Fruit fly (Drosophila melanogaster) whole organism, prepupa: Measurements from ENCODE around the gene CG16824.
A peak's percentile ranks its signal among the peaks of the same experiment; 100 is the strongest.

Source experiments
- Blimp-1 ChIP-seq: fragments of 200-800 bp; sonication (Bioruptor generic); optimal IDR thresholded peaks from 3 replicates; lab custom pipeline; 2017; ENCODE audit warnings: missing biosample characterization, missing genetic modification characterization, mild to moderate bottlenecking, moderate library complexity, missing genetic modification reagents
- CG10631 ChIP-seq: fragments of 200-800 bp; sonication (Bioruptor generic); optimal IDR thresholded peaks from 2 replicates; lab custom pipeline; 2016; ENCODE audit warnings: missing biosample characterization, missing genetic modification characterization
- CG11294 ChIP-seq: fragments of 200-800 bp; sonication (Bioruptor generic); IDR thresholded peaks from 2 replicates; pipeline ENCODE4 v1.3.6; 2022; ENCODE audit warnings: missing biosample characterization, missing genetic modification characterization
- CG11762 ChIP-seq: fragments of 200-800 bp; sonication (Bioruptor generic); optimal IDR thresholded peaks from 3 replicates; lab custom pipeline; 2016; ENCODE audit warnings: missing biosample characterization, missing genetic modification characterization; ENCODE audit not compliant: insufficient read depth
- CG11902 ChIP-seq: fragments of 200-800 bp; sonication (Bioruptor generic); optimal IDR thresholded peaks from 3 replicates; lab custom pipeline; 2016; ENCODE audit warnings: missing biosample characterization, missing genetic modification characterization
- CG1621 ChIP-seq: fragments of 200-800 bp; sonication (Bioruptor generic); optimal IDR thresholded peaks from 3 replicates; lab custom pipeline; 2018; ENCODE audit warnings: missing biosample characterization, mild to moderate bottlenecking, missing genetic modification characterization
- CG16779 ChIP-seq: fragments of 200-800 bp; sonication (Bioruptor generic); optimal IDR thresholded peaks from 3 replicates; lab custom pipeline; 2017; ENCODE audit warnings: missing biosample characterization, mild to moderate bottlenecking, missing genetic modification characterization
- CG3032 ChIP-seq: fragments of 200-800 bp; optimal IDR thresholded peaks from 2 replicates; lab custom pipeline; 2019; ENCODE audit warnings: missing biosample characterization, mild to moderate bottlenecking, missing genetic modification characterization, moderate library complexity
- CG31627 ChIP-seq: fragments of 200-800 bp; sonication (Bioruptor generic); optimal IDR thresholded peaks from 3 replicates; lab custom pipeline; 2016; ENCODE audit warnings: missing biosample characterization, missing genetic modification characterization
- CG32006 ChIP-seq: fragments of 200-800 bp; sonication (Bioruptor generic); optimal IDR thresholded peaks from 3 replicates; lab custom pipeline; 2017; ENCODE audit warnings: missing biosample characterization, mild to moderate bottlenecking, missing genetic modification characterization
- CG34406 ChIP-seq: fragments of 200-800 bp; sonication (Bioruptor generic); optimal IDR thresholded peaks from 3 replicates; lab custom pipeline; 2016; ENCODE audit warnings: missing biosample characterization, missing genetic modification characterization
- CG3919 ChIP-seq: fragments of 200-800 bp; sonication (Bioruptor generic); optimal IDR thresholded peaks from 3 replicates; lab custom pipeline; 2016; ENCODE audit warnings: missing biosample characterization, missing genetic modification characterization
- CG4318 ChIP-seq: fragments of 200-800 bp; sonication (Bioruptor generic); optimal IDR thresholded peaks from 3 replicates; lab custom pipeline; 2017; ENCODE audit warnings: missing biosample characterization, mild to moderate bottlenecking, missing genetic modification characterization
- CG6163 ChIP-seq: fragments of 200-800 bp; sonication (Bioruptor generic); IDR thresholded peaks from 3 replicates; pipeline ENCODE4 v1.3.6; 2022; ENCODE audit warnings: missing biosample characterization, missing genetic modification characterization
- CG6276 ChIP-seq: fragments of 200-800 bp; sonication (Bioruptor generic); optimal IDR thresholded peaks from 2 replicates; lab custom pipeline; 2017; ENCODE audit warnings: missing biosample characterization, mild to moderate bottlenecking, missing genetic modification characterization
- CG6792 ChIP-seq: fragments of 200-800 bp; sonication (Bioruptor generic); optimal IDR thresholded peaks from 3 replicates; lab custom pipeline; 2016; ENCODE audit warnings: missing biosample characterization, missing genetic modification characterization
- CG6808 ChIP-seq: fragments of 200-800 bp; sonication (Bioruptor generic); optimal IDR thresholded peaks from 3 replicates; lab custom pipeline; 2017; ENCODE audit warnings: missing biosample characterization, missing genetic modification characterization, mild to moderate bottlenecking, moderate library complexity, missing genetic modification reagents
- CG6854 ChIP-seq: fragments of 200-800 bp; sonication (Bioruptor generic); optimal IDR thresholded peaks from 2 replicates; lab custom pipeline; 2017; ENCODE audit warnings: missing biosample characterization, mild to moderate bottlenecking, missing genetic modification characterization
- CG7368 ChIP-seq: fragments of 200-800 bp; sonication (Bioruptor generic); optimal IDR thresholded peaks from 3 replicates; lab custom pipeline; 2016; ENCODE audit warnings: missing biosample characterization, missing genetic modification characterization
- CG8119 ChIP-seq: fragments of 200-800 bp; sonication (Bioruptor generic); IDR thresholded peaks from 3 replicates; pipeline ENCODE4 v1.3.6; 2022; ENCODE audit warnings: missing biosample characterization, missing genetic modification characterization
- CG8319 ChIP-seq: fragments of 200-800 bp; sonication (Bioruptor generic); optimal IDR thresholded peaks from 3 replicates; lab custom pipeline; 2016; ENCODE audit warnings: missing biosample characterization, missing genetic modification characterization
- CG8632 ChIP-seq: fragments of 200-800 bp; sonication (Bioruptor generic); optimal IDR thresholded peaks from 3 replicates; lab custom pipeline; 2016; ENCODE audit warnings: missing biosample characterization, missing genetic modification characterization
- CG9139 ChIP-seq: fragments of 200-800 bp; sonication (Bioruptor generic); optimal IDR thresholded peaks from 3 replicates; lab custom pipeline; 2017; ENCODE audit warnings: missing biosample characterization, mild to moderate bottlenecking, missing genetic modification characterization
- Eip75B ChIP-seq: fragments of 200-800 bp; sonication (Bioruptor generic); optimal IDR thresholded peaks from 3 replicates; lab custom pipeline; 2016; ENCODE audit warnings: missing biosample characterization, missing genetic modification characterization
- Eip93F ChIP-seq: fragments of 200-800 bp; sonication (Bioruptor generic); optimal IDR thresholded peaks from 2 replicates; lab custom pipeline; 2016; ENCODE audit warnings: missing biosample characterization, mild to moderate bottlenecking, missing genetic modification characterization
- Ets96B ChIP-seq: fragments of 200-800 bp; optimal IDR thresholded peaks from 2 replicates; lab custom pipeline; 2019; ENCODE audit warnings: missing biosample characterization, mild to moderate bottlenecking, missing genetic modification characterization, moderate library complexity
- Gug ChIP-seq: fragments of 200-800 bp; sonication (Bioruptor generic); IDR thresholded peaks from 2 replicates; pipeline ENCODE4 v1.3.6; 2022; ENCODE audit warnings: missing biosample characterization, missing genetic modification characterization
- Hr38 ChIP-seq: sonication (Bioruptor generic); optimal IDR thresholded peaks from 2 replicates; lab custom pipeline; 2016; ENCODE audit warnings: missing biosample characterization, missing genetic modification characterization
- Hr39 ChIP-seq: fragments of 200-800 bp; sonication (Bioruptor generic); optimal IDR thresholded peaks from 2 replicates; lab custom pipeline; 2016; ENCODE audit warnings: missing biosample characterization, missing genetic modification characterization
- Hr4 ChIP-seq: fragments of 200-800 bp; sonication (Bioruptor generic); optimal IDR thresholded peaks from 3 replicates; lab custom pipeline; 2016; ENCODE audit warnings: missing biosample characterization, missing genetic modification characterization
- Lpt ChIP-seq: fragments of 200-800 bp; sonication (Bioruptor generic); optimal IDR thresholded peaks from 3 replicates; lab custom pipeline; 2016; ENCODE audit warnings: missing biosample characterization, missing genetic modification characterization
- Met ChIP-seq: fragments of 200-800 bp; sonication (Bioruptor generic); optimal IDR thresholded peaks from 3 replicates; lab custom pipeline; 2016; ENCODE audit warnings: missing biosample characterization, missing genetic modification characterization
- OdsH ChIP-seq: fragments of 200-800 bp; sonication (Bioruptor generic); optimal IDR thresholded peaks from 3 replicates; lab custom pipeline; 2016; ENCODE audit warnings: missing biosample characterization, missing genetic modification characterization
- Smox ChIP-seq: fragments of 200-800 bp; sonication (Bioruptor generic); optimal IDR thresholded peaks from 3 replicates; lab custom pipeline; 2016; ENCODE audit warnings: missing biosample characterization, missing genetic modification characterization
- Sox102F ChIP-seq: fragments of 200-800 bp; sonication (Bioruptor generic); optimal IDR thresholded peaks from 2 replicates; lab custom pipeline; 2016; ENCODE audit warnings: missing biosample characterization, mild to moderate bottlenecking, missing genetic modification characterization
- Sox15 ChIP-seq: fragments of 200-800 bp; sonication (Bioruptor generic); optimal IDR thresholded peaks from 3 replicates; lab custom pipeline; 2016; ENCODE audit warnings: missing biosample characterization, missing genetic modification characterization
- achi ChIP-seq: fragments of 200-800 bp; sonication (Bioruptor generic); optimal IDR thresholded peaks from 3 replicates; lab custom pipeline; 2016; ENCODE audit warnings: missing biosample characterization, missing genetic modification characterization
- cyc ChIP-seq: fragments of 200-800 bp; sonication (Bioruptor generic); optimal IDR thresholded peaks from 3 replicates; lab custom pipeline; 2016; ENCODE audit warnings: missing biosample characterization, missing genetic modification characterization
- dac ChIP-seq: fragments of 200-800 bp; sonication (Bioruptor generic); optimal IDR thresholded peaks from 2 replicates; lab custom pipeline; 2017; ENCODE audit warnings: missing biosample characterization, mild to moderate bottlenecking, missing genetic modification characterization
- eg ChIP-seq: fragments of 200-800 bp; sonication (Bioruptor generic); IDR thresholded peaks from 3 replicates; pipeline ENCODE4 v1.3.6; 2022; ENCODE audit warnings: missing biosample characterization, missing genetic modification characterization
- esn ChIP-seq: fragments of 200-800 bp; sonication (Bioruptor generic); optimal IDR thresholded peaks from 2 replicates; lab custom pipeline; 2016; ENCODE audit warnings: missing biosample characterization, mild to moderate bottlenecking, missing genetic modification characterization, moderate library complexity
- fd59A ChIP-seq: fragments of 200-800 bp; sonication (Bioruptor generic); optimal IDR thresholded peaks from 2 replicates; lab custom pipeline; 2017; ENCODE audit warnings: missing biosample characterization, mild to moderate bottlenecking, missing genetic modification characterization, missing genetic modification reagents
- lz ChIP-seq: fragments of 200-800 bp; sonication (Bioruptor generic); optimal IDR thresholded peaks from 3 replicates; lab custom pipeline; 2016; ENCODE audit warnings: missing biosample characterization, missing genetic modification characterization
- net ChIP-seq: fragments of 200-800 bp; sonication (Bioruptor generic); optimal IDR thresholded peaks from 3 replicates; lab custom pipeline; 2016; ENCODE audit warnings: missing biosample characterization, missing genetic modification characterization
- pdm3 ChIP-seq: fragments of 200-800 bp; sonication (Bioruptor generic); optimal IDR thresholded peaks from 3 replicates; lab custom pipeline; 2016; ENCODE audit warnings: missing biosample characterization, missing genetic modification characterization
- salr ChIP-seq, 2 experiments: fragments of 200-800 bp; sonication (Bioruptor generic); optimal IDR thresholded peaks; 3 replicates each; lab custom pipeline; 2016 to 2018; ENCODE audit warnings: missing biosample characterization in 2 of 2, missing genetic modification characterization in 2 of 2, mild to moderate bottlenecking in 1 of 2
- spab ChIP-seq: fragments of 200-800 bp; sonication (Bioruptor generic); optimal IDR thresholded peaks from 2 replicates; lab custom pipeline; 2017; ENCODE audit warnings: missing biosample characterization, mild to moderate bottlenecking, missing genetic modification characterization, missing genetic modification reagents
- ss ChIP-seq, 2 experiments: fragments of 200-800 bp; sonication (Bioruptor generic); optimal IDR thresholded peaks; 2 replicates in 1 of 2; 3 replicates in 1 of 2; lab custom pipeline; 2017 to 2018; ENCODE audit warnings: mild to moderate bottlenecking in 2 of 2, missing biosample characterization in 2 of 2, missing genetic modification characterization in 2 of 2, moderate library complexity in 1 of 2
- vri ChIP-seq: fragments of 200-800 bp; sonication (Bioruptor generic); optimal IDR thresholded peaks from 3 replicates; lab custom pipeline; 2016; ENCODE audit warnings: missing biosample characterization, mild to moderate bottlenecking, missing genetic modification characterization

Gene CG16824

dm6 chr2L:13286456-13286855 is 6.4 kb upstream of the CG16824 start, which contains the start of the genes Drep4 and Uvrag (continued):
- TF ChIP-seq CG16779 (tag; lab: Kevin White, UChicago), result no peak
- TF ChIP-seq Blimp-1, result peak; percentile 28
- TF ChIP-seq CG1621 (tag; lab: Kevin White, UChicago), result no peak
- TF ChIP-seq CG10631 (GFP tag; lab: Kevin White, UChicago), result peak; percentile 66
- TF ChIP-seq lz (GFP tag; lab: Kevin White, UChicago), result no peak
- TF ChIP-seq pdm3 (GFP tag; lab: Kevin White, UChicago), result no peak
- no peak for TF ChIP-seq CG31627 (GFP tag; lab: Kevin White, UChicago)
- no peak for TF ChIP-seq CG6808 (GFP tag; lab: Kevin White, UChicago)
- TF ChIP-seq CG9139 (GFP tag; lab: Kevin White, UChicago), result no peak
- no peak for TF ChIP-seq ss (GFP tag; optimal IDR thresholded peaks at IDR 0.05; lab: Kevin White, UChicago)
- TF ChIP-seq CG32006 (GFP tag; lab: Kevin White, UChicago), result no peak
- TF ChIP-seq Sox102F (GFP tag; lab: Kevin White, UChicago), result no peak

dm6 chr2L:13289689-13290088 is 3.1 kb upstream of the CG16824 start, which contains the start of gene CG31729:
Gene CG31729, plus strand, starts transcription at chr2L:13289997.
- no peak for TF ChIP-seq CG3032 (tag; lab: Kevin White, UChicago)
- TF ChIP-seq OdsH (GFP tag; lab: Kevin White, UChicago), result peak; percentile 43
- no peak for TF ChIP-seq achi (GFP tag; lab: Kevin White, UChicago)
- peak; percentile 18 for TF ChIP-seq Eip75B (GFP tag; lab: Kevin White, UChicago)
- no peak for TF ChIP-seq spab (GFP tag; lab: Kevin White, UChicago)
- TF ChIP-seq CG10631 (GFP tag; lab: Kevin White, UChicago), result peak; percentile 2
- no peak for TF ChIP-seq CG11294 (GFP tag; lab: Robert Waterston, UW)
- TF ChIP-seq Hr4 (GFP tag; lab: Kevin White, UChicago), result no peak
- TF ChIP-seq CG6163, result no peak
- TF ChIP-seq CG8632 (GFP tag; lab: Kevin White, UChicago), result no peak
- no peak for TF ChIP-seq eg (GFP tag; lab: Robert Waterston, UW)
- TF ChIP-seq Hr38 (GFP tag; lab: Kevin White, UChicago), result no peak
- no peak for TF ChIP-seq dac
- no peak for TF ChIP-seq fd59A
- no peak for TF ChIP-seq ss (GFP tag; optimal IDR thresholded peaks at IDR 0.05; lab: Kevin White, UChicago)
- no peak for TF ChIP-seq CG6792 (GFP tag; lab: Kevin White, UChicago)
- TF ChIP-seq CG9139 (GFP tag; lab: Kevin White, UChicago), result no peak
- TF ChIP-seq lz (GFP tag; lab: Kevin White, UChicago), result peak; percentile 22
- TF ChIP-seq vri (GFP tag; lab: Kevin White, UChicago), result no peak
- peak; percentile 4 for TF ChIP-seq CG8319 (GFP tag; lab: Kevin White, UChicago)
- no peak for TF ChIP-seq Gug (GFP tag; lab: Robert Waterston, UW)
- TF ChIP-seq Sox15, result no peak
- peak; percentile 19 for TF ChIP-seq Met (GFP tag; lab: Kevin White, UChicago)
- TF ChIP-seq CG3919, result peak; percentile 61
- TF ChIP-seq CG1621 (tag; lab: Kevin White, UChicago), result no peak
- TF ChIP-seq CG11762 (GFP tag; lab: Kevin White, UChicago), result no peak
- peak; percentile 55 for TF ChIP-seq cyc (GFP tag; lab: Kevin White, UChicago)
- TF ChIP-seq Blimp-1, result no peak
- no peak for TF ChIP-seq CG6276 (GFP tag; lab: Kevin White, UChicago)
- TF ChIP-seq CG11902, result no peak
- TF ChIP-seq Lpt (GFP tag; lab: Kevin White, UChicago), result no peak
- TF ChIP-seq salr (GFP tag; optimal IDR thresholded peaks at IDR 0.05; lab: Kevin White, UChicago), result no peak
- TF ChIP-seq CG6854, result no peak
- TF ChIP-seq CG8119, result no peak
- peak; percentile 3 for TF ChIP-seq Sox102F (GFP tag; lab: Kevin White, UChicago)
- TF ChIP-seq CG16779 (tag; lab: Kevin White, UChicago), result no peak
- no peak for TF ChIP-seq net (GFP tag; lab: Kevin White, UChicago)
- peak; percentile 28 for TF ChIP-seq Hr39 (GFP tag; lab: Kevin White, UChicago)
- no peak for TF ChIP-seq CG7368 (GFP tag; lab: Kevin White, UChicago)
- no peak for TF ChIP-seq Ets96B (tag; lab: Kevin White, UChicago)
- peak; percentile 5 for TF ChIP-seq Eip93F
- peak; percentile 44 for TF ChIP-seq esn (GFP tag; lab: Kevin White, UChicago)
- TF ChIP-seq CG4318 (GFP tag; lab: Kevin White, UChicago), result no peak
- peak; percentile 23 for TF ChIP-seq CG31627 (GFP tag; lab: Kevin White, UChicago)
- TF ChIP-seq CG34406 (GFP tag; lab: Kevin White, UChicago), result no peak
- no peak for TF ChIP-seq Smox
